Fruit fly (Drosophila melanogaster): ENCODE data around the gene CG14647.

Gene CG14647

DNA sequence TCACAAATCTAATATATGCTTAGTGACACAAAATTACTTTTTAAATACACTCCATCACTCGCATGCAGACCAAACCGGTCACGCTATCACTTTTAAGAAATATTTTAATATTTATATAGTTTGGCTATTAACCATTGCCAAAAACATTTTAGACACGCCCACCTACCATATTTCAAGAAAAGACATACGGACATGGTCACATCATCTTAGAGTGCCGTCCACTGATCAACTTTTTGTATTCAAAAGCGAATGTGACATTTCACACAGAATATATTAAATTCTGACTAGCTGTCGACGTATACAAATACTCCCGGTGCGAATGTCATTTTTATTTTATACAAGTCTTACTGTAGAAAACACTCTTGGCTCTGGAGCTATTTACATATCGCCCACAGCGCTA is 15.8 kb downstream of the CG14647 start, which contains the start of gene CG31528:
Gene CG31528, plus strand, starts transcription at position 301 of the 400 bp plus-strand sequence.
- TF ChIP-seq pad (GFP tag; optimal IDR thresholded peaks at IDR 0.05) = no peak

DNA sequence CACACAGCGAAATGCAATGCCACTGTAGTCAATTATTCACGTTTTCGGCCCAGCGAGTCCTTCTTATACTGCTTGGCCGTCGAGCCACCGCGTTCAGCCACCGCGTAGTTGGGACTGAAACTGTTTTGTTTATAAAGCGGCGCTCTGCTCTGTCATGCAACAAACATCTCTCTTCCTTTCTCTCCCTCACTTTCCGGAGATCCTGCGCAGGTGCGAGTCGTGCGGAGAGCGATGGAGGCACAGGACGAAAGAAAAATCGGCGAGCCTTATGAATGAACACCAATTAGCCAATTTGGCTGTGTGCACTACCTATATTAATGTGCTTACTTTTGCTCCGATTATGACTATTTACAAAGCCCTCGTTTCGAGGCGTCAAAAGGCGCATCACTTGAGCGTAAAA is 19.2 kb downstream of the CG14647 start, which contains the start of gene CG32944:
Gene CG32944, minus strand, starts transcription at position 97 of the 400 bp plus-strand sequence.
- TF ChIP-seq CG7101 (tag; optimal IDR thresholded peaks at IDR 0.05) (no peak), CG14711 (tag; optimal IDR thresholded peaks at IDR 0.05) (no peak), Crg-1 (GFP tag; optimal IDR thresholded peaks at IDR 0.05) (no peak), tj (GFP tag; optimal IDR thresholded peaks at IDR 0.05) (no peak), kay (GFP tag; ENCODE audit: borderline replicate concordance) (no peak), toe (GFP tag; optimal IDR thresholded peaks at IDR 0.05) (no peak), CG7045 (GFP tag; optimal IDR thresholded peaks at IDR 0.05) (no peak), CG12768 (GFP tag; optimal IDR thresholded peaks at IDR 0.05) (no peak), CG11617 (GFP tag; optimal IDR thresholded peaks at IDR 0.05) (no peak), Mnt (GFP tag; optimal IDR thresholded peaks at IDR 0.05) (no peak), Clk (GFP tag; optimal IDR thresholded peaks at IDR 0.05) (no peak), CG33017 (tag; optimal IDR thresholded peaks at IDR 0.05) (no peak), cnc (optimal IDR thresholded peaks at IDR 0.05) (no peak), bab1 (GFP tag; optimal IDR thresholded peaks at IDR 0.05) (no peak), CG5204 (GFP tag; optimal IDR thresholded peaks at IDR 0.05) (no peak), pad (GFP tag; optimal IDR thresholded peaks at IDR 0.05) (no peak), ovo (GFP tag; optimal IDR thresholded peaks at IDR 0.05) (no peak), CG1620 (GFP tag; optimal IDR thresholded peaks at IDR 0.05) (no peak)

DNA sequence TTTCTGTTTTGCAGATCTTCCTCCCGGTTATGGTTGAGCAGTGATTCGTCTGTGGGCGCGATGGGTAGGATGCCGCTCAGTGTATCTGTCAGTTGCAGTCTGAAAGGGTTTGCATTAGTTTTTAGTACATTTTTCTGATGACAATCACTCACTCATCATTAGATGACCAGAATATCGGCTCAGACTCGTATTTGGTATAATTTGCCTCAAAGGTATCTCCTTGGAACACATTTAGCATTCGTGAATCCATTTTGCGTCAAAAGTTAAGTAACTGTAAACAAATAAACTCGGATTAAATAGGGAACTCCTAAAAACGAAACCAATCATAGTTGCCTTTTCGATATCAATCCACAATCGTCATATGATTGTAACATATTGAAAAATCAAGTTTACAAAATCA is 26.4 kb downstream of the CG14647 start, which contains the start of gene CG31525:
Gene CG31525, plus strand, starts transcription at position 301 of the 400 bp plus-strand sequence.
- TF ChIP-seq CG33017 (tag; optimal IDR thresholded peaks at IDR 0.05) (no peak), CG12768 (GFP tag; optimal IDR thresholded peaks at IDR 0.05) (no peak), bab1 (GFP tag; optimal IDR thresholded peaks at IDR 0.05) (no peak), cic (GFP tag; optimal IDR thresholded peaks at IDR 0.05) (no peak), ovo (GFP tag; optimal IDR thresholded peaks at IDR 0.05) (no peak), Hr96 (GFP tag; optimal IDR thresholded peaks at IDR 0.05) (no peak), pad (GFP tag; optimal IDR thresholded peaks at IDR 0.05) (no peak), CG7045 (GFP tag; optimal IDR thresholded peaks at IDR 0.05) (no peak), toe (GFP tag; optimal IDR thresholded peaks at IDR 0.05) (no peak), CG11617 (GFP tag; optimal IDR thresholded peaks at IDR 0.05) (no peak), CG5204 (GFP tag; optimal IDR thresholded peaks at IDR 0.05) (no peak), Clk (GFP tag; optimal IDR thresholded peaks at IDR 0.05) (no peak)

DNA sequence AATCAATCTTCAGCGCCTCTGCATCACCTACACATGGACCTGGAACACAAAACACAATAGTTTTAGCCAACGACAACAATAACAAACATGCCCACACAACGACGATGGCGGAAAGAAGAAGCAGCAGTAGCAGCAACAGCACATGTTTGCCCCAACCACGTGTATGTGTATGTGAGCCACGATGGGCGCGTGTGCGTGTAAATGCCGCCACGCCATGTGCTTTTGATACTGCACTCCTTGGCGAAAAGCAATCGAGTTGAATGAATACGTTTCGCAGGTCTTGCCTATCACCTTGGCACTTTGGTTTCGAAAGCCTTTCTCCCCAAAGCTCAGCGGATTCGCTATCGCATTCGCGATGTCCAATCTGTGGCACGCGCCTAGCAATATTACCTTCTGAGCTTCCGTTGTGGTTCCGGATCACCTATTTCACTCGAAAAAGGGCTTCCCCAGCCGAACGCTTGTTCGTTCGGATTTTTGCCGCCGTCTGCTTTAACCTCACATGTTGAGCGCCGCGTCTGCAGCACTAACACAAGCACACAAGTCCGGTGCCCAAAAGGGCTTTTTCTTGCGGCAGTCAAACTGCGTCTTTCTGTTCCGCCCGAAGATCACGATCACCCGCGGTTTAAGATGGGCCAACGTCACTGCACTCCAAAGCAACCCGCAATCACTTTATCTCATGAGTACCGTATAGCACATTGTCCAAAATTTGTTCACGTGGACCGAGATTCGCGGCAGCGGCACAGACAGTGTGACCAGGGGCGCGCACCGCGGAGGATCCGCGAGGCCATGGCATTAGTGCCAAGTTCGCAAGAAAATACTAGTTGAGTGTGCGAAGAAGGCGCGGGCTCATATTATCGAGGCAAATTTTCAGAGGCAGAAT is 28.5 kb downstream of the CG14647 start, which contains the start of gene srl:
Gene srl, minus strand, starts transcription at position 751 of the 880 bp plus-strand sequence.
- TF ChIP-seq CG7045 (GFP tag; optimal IDR thresholded peaks at IDR 0.05) (no peak), Clk (GFP tag; optimal IDR thresholded peaks at IDR 0.05) (no peak), Crg-1 (GFP tag; optimal IDR thresholded peaks at IDR 0.05) (no peak), CG1620 (GFP tag; optimal IDR thresholded peaks at IDR 0.05) (no peak), CG11617 (GFP tag; optimal IDR thresholded peaks at IDR 0.05) (peak; percentile 17), cnc (optimal IDR thresholded peaks at IDR 0.05) (no peak), toe (GFP tag; optimal IDR thresholded peaks at IDR 0.05) (no peak), bab1 (GFP tag; optimal IDR thresholded peaks at IDR 0.05) (peak; percentile 61), Mnt (GFP tag; optimal IDR thresholded peaks at IDR 0.05) (peak; percentile 97), tj (GFP tag; optimal IDR thresholded peaks at IDR 0.05) (peak; percentile 66), CG14711 (tag; optimal IDR thresholded peaks at IDR 0.05) (no peak), CG12768 (GFP tag; optimal IDR thresholded peaks at IDR 0.05) (no peak), CG5204 (GFP tag; optimal IDR thresholded peaks at IDR 0.05) (no peak), kay (GFP tag; ENCODE audit: borderline replicate concordance) (no peak), cic (GFP tag; optimal IDR thresholded peaks at IDR 0.05) (peak; percentile 63)

DNA sequence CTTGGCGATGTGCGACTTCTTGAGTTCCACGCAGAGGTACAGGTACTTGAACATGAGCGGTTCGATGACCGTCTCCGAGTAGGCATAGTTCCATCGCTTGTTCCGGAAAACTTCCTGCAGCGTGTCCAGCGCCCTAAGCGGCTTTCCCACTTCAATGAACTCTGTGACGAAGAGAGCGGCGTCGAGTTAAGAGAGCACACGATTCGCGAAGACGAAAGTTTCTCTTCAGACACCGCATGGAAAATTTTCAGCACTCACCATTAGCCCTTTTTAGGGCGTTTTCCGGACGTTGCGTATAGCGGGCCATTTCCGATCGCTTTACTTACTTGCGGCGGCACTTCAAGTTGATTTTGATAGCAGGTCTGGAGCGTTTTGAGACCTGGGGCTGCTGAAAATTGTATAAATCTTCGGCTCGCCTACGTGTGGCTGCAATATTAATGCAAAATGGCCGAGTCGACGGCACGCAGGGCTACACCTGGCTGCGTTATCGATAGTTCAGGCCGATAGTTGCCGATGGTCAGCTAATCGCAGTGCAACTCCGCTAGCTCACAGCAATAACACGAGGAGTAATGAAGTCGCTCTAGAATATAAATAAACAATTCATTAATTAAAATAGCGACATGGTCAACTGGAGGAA is 33.2 kb downstream of the CG14647 start, which contains the start of the genes eIF3a and CG1074:
Gene eIF3a, minus strand, starts transcription at position 455 of the 637 bp plus-strand sequence.
Gene CG1074, plus strand, starts transcription at position 525 of the 637 bp plus-strand sequence.
- TF ChIP-seq CG7045 (GFP tag; optimal IDR thresholded peaks at IDR 0.05) = peak; percentile 61
- TF ChIP-seq CG7101 (tag; optimal IDR thresholded peaks at IDR 0.05) = peak; percentile 82
- TF ChIP-seq Crg-1 (GFP tag; optimal IDR thresholded peaks at IDR 0.05) = peak; percentile 64
- TF ChIP-seq CG12768 (GFP tag; optimal IDR thresholded peaks at IDR 0.05) = peak; percentile 70
- no peak for TF ChIP-seq kay (GFP tag; ENCODE audit: borderline replicate concordance)
- peak; percentile 96 for TF ChIP-seq Mnt (GFP tag; optimal IDR thresholded peaks at IDR 0.05)
- peak; percentile 40 for TF ChIP-seq ovo (GFP tag; optimal IDR thresholded peaks at IDR 0.05)
- TF ChIP-seq Clk (GFP tag; optimal IDR thresholded peaks at IDR 0.05) = peak; percentile 57
- no peak for TF ChIP-seq Hr96 (GFP tag; optimal IDR thresholded peaks at IDR 0.05)
- TF ChIP-seq CG14711 (tag; optimal IDR thresholded peaks at IDR 0.05) = peak; percentile 63
- peak; percentile 84 for TF ChIP-seq CG11617 (GFP tag; optimal IDR thresholded peaks at IDR 0.05)
- peak; percentile 66 for TF ChIP-seq pad (GFP tag; optimal IDR thresholded peaks at IDR 0.05)
- peak; percentile 82 for TF ChIP-seq CG1620 (GFP tag; optimal IDR thresholded peaks at IDR 0.05)
- TF ChIP-seq bab1 (GFP tag; optimal IDR thresholded peaks at IDR 0.05) = peak; percentile 84
- TF ChIP-seq CG33017 (tag; optimal IDR thresholded peaks at IDR 0.05) = peak; percentile 27
- no peak for TF ChIP-seq cnc (optimal IDR thresholded peaks at IDR 0.05)
- TF ChIP-seq tj (GFP tag; optimal IDR thresholded peaks at IDR 0.05) = peak; percentile 71
- TF ChIP-seq toe (GFP tag; optimal IDR thresholded peaks at IDR 0.05) = no peak
- peak; percentile 38 for TF ChIP-seq cic (GFP tag; optimal IDR thresholded peaks at IDR 0.05)
- TF ChIP-seq CG5204 (GFP tag; optimal IDR thresholded peaks at IDR 0.05) = no peak

Measured in whole organism, adult.